Fruit fly (Drosophila melanogaster) S2 (cell line): Measurements from ENCODE around the gene Obp84a.

Source experiments
- CG8478 ChIP-seq: fragments of >200 bp; optimal IDR thresholded peaks from 2 replicates; lab custom pipeline; 2018
- CTCF ChIP-seq, 2 experiments: fragments of >200 bp; optimal IDR thresholded peaks; 2 replicates each; lab custom pipeline; 2018

Obp84a gene

DNA sequence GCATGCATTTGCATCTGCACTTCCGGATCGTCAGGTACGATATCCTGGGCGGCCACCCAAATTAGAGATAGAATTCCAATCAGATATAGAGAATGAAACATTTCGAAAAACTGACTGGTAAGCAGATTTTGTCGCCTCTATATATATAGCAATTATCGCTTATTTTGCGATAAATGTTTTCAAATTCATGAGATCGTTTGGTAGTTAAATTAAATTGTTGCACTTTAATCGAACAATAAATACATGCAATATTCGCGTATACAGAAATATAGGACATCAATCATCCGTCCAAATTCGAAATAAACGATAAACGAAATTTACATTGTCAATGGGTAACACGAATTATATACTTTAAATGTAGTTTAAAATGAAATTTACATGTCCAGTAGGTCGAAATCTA is at the start of gene Obp84a:
Gene Obp84a, minus strand, starts transcription at position 101 of the 400 bp plus-strand sequence.
- TF ChIP-seq CTCF (optimal IDR thresholded peaks at IDR 0.05; lab: Kevin White, UChicago) (no peak), CG8478 (lab: Kevin White, UChicago) (no peak)

dm6 chr3R:7285662-7286061 is 33.9 kb upstream of the Obp84a start, which contains the start of gene RacGAP84C:
TSS of gene RacGAP84C (plus strand) at chr3R:7285962.
- TF ChIP-seq CG8478 (lab: Kevin White, UChicago) = no peak
- no peak for TF ChIP-seq CTCF (optimal IDR thresholded peaks at IDR 0.05; lab: Kevin White, UChicago)

dm6 chr3R:7282244-7282890 is 30.6 kb upstream of the Obp84a start:
- TF ChIP-seq CTCF (optimal IDR thresholded peaks at IDR 0.05; lab: Kevin White, UChicago) = no peak

DNA sequence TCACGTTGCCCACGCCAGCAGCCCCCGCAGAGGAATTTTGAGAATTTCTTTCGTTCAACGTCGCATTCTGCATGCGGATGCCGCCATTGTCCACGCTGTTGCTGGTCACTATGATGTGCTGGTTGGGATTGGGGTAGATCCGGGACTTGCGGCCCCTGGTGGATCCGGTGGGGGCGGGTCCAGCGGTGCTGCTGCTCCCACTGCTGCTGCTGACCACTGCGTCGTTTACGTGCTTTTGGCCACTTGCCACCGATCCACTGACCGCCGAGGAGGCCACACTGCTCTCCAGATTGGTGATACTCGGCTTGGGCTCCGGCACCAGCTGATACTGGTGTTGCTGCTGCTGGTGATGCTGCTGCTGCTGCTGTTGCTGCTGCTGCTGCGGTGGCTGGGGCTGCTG is 25.0 kb upstream of the Obp84a start:
- TF ChIP-seq CG8478 (lab: Kevin White, UChicago) (no peak), CTCF (optimal IDR thresholded peaks at IDR 0.05; lab: Kevin White, UChicago) (no peak)

- TF ChIP-seq CTCF (optimal IDR thresholded peaks at IDR 0.05; lab: Kevin White, UChicago) = no peak
- TF ChIP-seq CG8478 (lab: Kevin White, UChicago) = no peak
These were observed 23.3 kb upstream of the Obp84a start for dm6 chr3R:7274973-7275525.

- TF ChIP-seq CG8478 (lab: Kevin White, UChicago) (no peak), CTCF (optimal IDR thresholded peaks at IDR 0.05; lab: Kevin White, UChicago) (no peak)
These were observed 13.9 kb upstream of the Obp84a start, which contains the start of the genes Gld and Syt4 for dm6 chr3R:7265567-7266208. TSS of gene Gld (minus strand) at chr3R:7265703. TSS of gene Syt4 (plus strand) at chr3R:7266065.

dm6 chr3R:7259554-7259953 is 7.8 kb upstream of the Obp84a start:
- TF ChIP-seq CTCF (optimal IDR thresholded peaks at IDR 0.05; lab: Kevin White, UChicago) = no peak

dm6 chr3R:7249460-7249859 is 2.3 kb downstream of the Obp84a start, which contains the start of the genes CG1227 and Dtwd2:
TSS of gene CG1227 (minus strand) at chr3R:7249738.
TSS of gene Dtwd2 (plus strand) at chr3R:7249795.
- TF ChIP-seq CTCF (optimal IDR thresholded peaks at IDR 0.05; lab: Kevin White, UChicago) (no peak), CG8478 (lab: Kevin White, UChicago) (no peak)

DNA sequence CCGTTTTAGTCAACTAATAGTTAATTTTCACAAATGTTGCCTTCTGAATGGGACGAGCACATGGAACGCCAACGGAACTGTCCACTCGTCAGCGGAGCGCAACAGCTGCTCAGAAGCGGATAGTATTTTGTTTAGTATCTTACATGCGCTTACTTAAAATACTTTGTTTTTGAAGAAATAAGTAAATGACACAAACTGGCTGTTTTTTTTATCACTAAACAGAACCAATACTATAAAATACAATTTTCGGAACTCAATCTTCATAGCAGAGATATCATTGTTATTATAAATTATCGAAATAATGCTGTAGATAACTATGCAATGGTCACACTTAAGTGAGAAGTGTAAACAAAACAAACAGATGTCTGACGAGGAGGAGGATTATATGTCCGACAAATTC is 4.9 kb downstream of the Obp84a start, which contains the start of the genes Noc3 and CG10053:
Gene Noc3, minus strand, starts transcription at position 81 of the 400 bp plus-strand sequence.
Gene CG10053, plus strand, starts transcription at position 202 of the 400 bp plus-strand sequence.
- TF ChIP-seq CTCF (optimal IDR thresholded peaks at IDR 0.05; lab: Kevin White, UChicago) (no peak), CG8478 (lab: Kevin White, UChicago) (no peak)

dm6 chr3R:7241460-7241859 is 10.3 kb downstream of the Obp84a start, which contains the start of gene CG14607:
TSS of gene CG14607 (plus strand) at chr3R:7241760.
- no peak for TF ChIP-seq CTCF (optimal IDR thresholded peaks at IDR 0.05; lab: Kevin White, UChicago)
- TF ChIP-seq CG8478 (lab: Kevin White, UChicago) = no peak

dm6 chr3R:7223972-7224464 is 27.7 kb downstream of the Obp84a start, which contains the start of gene thw:
TSS of gene thw (plus strand) at chr3R:7224414.
- TF ChIP-seq CTCF (optimal IDR thresholded peaks at IDR 0.05; lab: Kevin White, UChicago) (no peak), CG8478 (lab: Kevin White, UChicago) (no peak)

DNA sequence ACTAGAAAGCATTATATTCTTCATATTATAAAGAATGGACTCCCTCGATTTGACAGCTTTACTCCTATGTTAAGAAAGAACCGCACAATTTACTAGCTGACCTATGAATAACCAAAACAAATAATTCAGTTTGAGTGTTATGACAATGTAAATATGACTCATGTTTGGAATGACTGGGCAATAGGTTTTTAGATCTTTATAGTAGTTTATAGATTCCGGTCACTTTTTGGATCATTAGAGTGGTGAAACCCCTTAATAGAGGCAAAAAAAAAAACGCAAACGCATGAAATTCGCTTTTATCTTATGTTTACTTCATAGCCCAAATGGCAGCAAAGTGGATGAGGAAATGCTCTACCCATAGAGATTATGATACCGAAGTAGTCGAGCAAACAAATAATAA is 32.2 kb downstream of the Obp84a start, which contains the start of gene CG14605:
Gene CG14605, minus strand, starts transcription at position 101 of the 400 bp plus-strand sequence.
- no peak for TF ChIP-seq CG8478 (lab: Kevin White, UChicago)
- no peak for TF ChIP-seq CTCF (optimal IDR thresholded peaks at IDR 0.05; lab: Kevin White, UChicago)

DNA sequence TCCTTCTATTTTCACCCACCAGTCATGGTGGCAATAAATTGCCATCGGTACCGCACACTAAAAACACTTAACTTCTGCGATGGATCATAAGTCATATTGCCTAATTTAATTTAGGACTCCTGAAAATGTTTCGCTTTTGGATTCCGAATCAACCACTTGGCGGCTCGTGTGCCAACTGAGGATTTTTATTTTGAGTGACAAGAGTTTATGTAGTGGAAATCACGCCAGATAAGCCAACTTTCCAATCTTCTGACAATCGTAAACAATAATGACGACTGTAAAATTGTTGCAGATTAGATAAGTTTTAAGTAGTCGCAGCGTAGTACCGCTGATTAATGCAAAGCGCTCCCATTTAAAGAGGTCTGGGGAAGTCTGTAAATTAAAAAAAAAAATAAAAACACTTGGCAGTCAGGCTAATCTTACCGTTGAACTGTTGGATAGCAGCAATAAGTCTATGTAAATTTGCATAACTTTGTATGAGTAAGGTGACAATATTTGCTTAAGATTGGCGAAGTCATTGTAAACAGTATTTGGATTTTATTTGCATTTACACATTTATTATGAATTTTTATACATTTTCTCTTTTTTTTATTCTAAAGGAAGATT is 34.7 kb downstream of the Obp84a start, which contains the start of gene CG14606:
Gene CG14606, minus strand, starts transcription at position 160 of the 606 bp plus-strand sequence.
- TF ChIP-seq CTCF (optimal IDR thresholded peaks at IDR 0.05; lab: Kevin White, UChicago) = no peak
- no peak for TF ChIP-seq CG8478 (lab: Kevin White, UChicago)

dm6 chr3R:7208331-7208730 is 43.4 kb downstream of the Obp84a start, which contains the start of gene CG1288:
TSS of gene CG1288 (minus strand) at chr3R:7208431.
- TF ChIP-seq CTCF (optimal IDR thresholded peaks at IDR 0.05; lab: Kevin White, UChicago) (no peak), CG8478 (lab: Kevin White, UChicago) (no peak)
